Worm (Caenorhabditis elegans) whole organism, late embryonic: ENCODE results near the gene Y70C5A.2.

Experiments
- ceh-2 ChIP-seq: sonication (generic microtip); optimal IDR thresholded peaks from 2 replicates; lab custom pipeline; 2016; ENCODE audit warnings: missing genotype, missing genetic modification characterization, missing compliant biosample characterization
- pag-3 ChIP-seq: sonication (generic microtip); optimal IDR thresholded peaks from 2 replicates; lab custom pipeline; 2016; ENCODE audit warnings: missing compliant biosample characterization, missing genetic modification characterization, borderline replicate concordance

DNA sequence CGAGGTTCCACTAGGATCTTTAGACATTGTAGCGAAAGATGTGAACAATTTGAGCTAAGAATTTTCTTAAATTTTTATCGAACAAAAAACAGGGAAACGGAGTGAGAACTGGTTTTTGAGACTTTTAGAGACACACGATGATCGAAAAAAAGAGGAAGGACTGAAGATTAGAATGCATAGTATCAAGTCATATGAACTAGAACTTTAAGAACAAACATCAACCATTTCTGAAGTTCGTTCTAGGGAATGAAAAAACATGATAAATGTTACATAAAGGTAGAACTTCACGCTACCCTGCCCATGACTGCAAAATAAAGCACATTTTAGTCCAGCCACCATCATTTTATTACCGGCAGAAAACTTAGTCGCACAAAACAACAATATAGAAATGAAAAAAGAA is 23.4 kb upstream of the Y70C5A.2 start, which contains the start of gene W06G6.9:
- no peak for TF ChIP-seq ceh-2 (tag; lab: Kevin White, UChicago)
- TF ChIP-seq pag-3 (tag; lab: Kevin White, UChicago): no peak
